Worm (Caenorhabditis elegans) whole organism, L4 larva: Measurements from ENCODE around the gene pes-9.

Source experiments
- D1046.2 ChIP-seq: fragments of 200-800 bp; sonication (Bioruptor generic); IDR thresholded peaks from 2 replicates; pipeline ENCODE4 v1.3.6; 2022; ENCODE audit warnings: missing genetic modification characterization, missing compliant biosample characterization
- F49E8.2 ChIP-seq: sonication (generic microtip); optimal IDR thresholded peaks from 2 replicates; lab custom pipeline; 2016; ENCODE audit warnings: missing compliant biosample characterization, mild to moderate bottlenecking, missing genetic modification characterization, borderline replicate concordance
- T20F7.1 ChIP-seq: fragments of 200-800 bp; sonication (Bioruptor generic); optimal IDR thresholded peaks from 2 replicates; lab custom pipeline; 2018; ENCODE audit warnings: mild to moderate bottlenecking, missing genetic modification characterization, missing compliant biosample characterization
- Y5F2A.4 ChIP-seq: fragments of 200-800 bp; sonication (Bioruptor generic); optimal IDR thresholded peaks from 2 replicates; lab custom pipeline; 2018; ENCODE audit warnings: mild to moderate bottlenecking, missing genetic modification characterization, missing compliant biosample characterization
- ama-1 ChIP-seq: fragments of 150-350 bp; optimal IDR thresholded peaks from 2 replicates; lab custom pipeline; 2014; ENCODE audit warnings: inconsistent platforms, mixed read lengths
- ceh-20 ChIP-seq: fragments of 200-800 bp; sonication (Bioruptor generic); IDR thresholded peaks from 2 replicates; pipeline ENCODE4 v1.3.6; 2022; ENCODE audit warnings: missing genetic modification reagents, missing genetic modification characterization, missing compliant biosample characterization
- ceh-28 ChIP-seq: fragments of 150-350 bp; optimal IDR thresholded peaks from 2 replicates; lab custom pipeline; 2014; ENCODE audit warnings: missing biosample characterization, missing genetic modification reagents, missing genetic modification characterization
- ceh-32 ChIP-seq: sonication (generic microtip); optimal IDR thresholded peaks from 2 replicates; lab custom pipeline; 2016; ENCODE audit warnings: mild to moderate bottlenecking, missing genetic modification characterization, missing compliant biosample characterization; ENCODE audit not compliant: poor library complexity
- ctbp-1 ChIP-seq: fragments of 200-800 bp; sonication (Bioruptor generic); IDR thresholded peaks from 2 replicates; pipeline ENCODE4 v1.3.6; 2022; ENCODE audit warnings: missing genetic modification reagents, missing genetic modification characterization, missing compliant biosample characterization
- duxl-1 ChIP-seq: sonication (generic microtip); optimal IDR thresholded peaks from 2 replicates; lab custom pipeline; 2016; ENCODE audit warnings: mild to moderate bottlenecking, missing genetic modification characterization, moderate library complexity, missing compliant biosample characterization; ENCODE audit not compliant: poor library complexity
- dve-1 ChIP-seq: sonication (generic microtip); optimal IDR thresholded peaks from 2 replicates; lab custom pipeline; 2017; ENCODE audit warnings: antibody characterized with exemption, mild to moderate bottlenecking, missing genetic modification characterization, missing compliant biosample characterization; ENCODE audit not compliant: insufficient read depth
- egl-43 ChIP-seq: fragments of 200-800 bp; sonication (Bioruptor generic); IDR thresholded peaks from 2 replicates; pipeline ENCODE4 v1.3.6; 2022; ENCODE audit warnings: missing genetic modification reagents, missing genetic modification characterization, missing compliant biosample characterization
- hmg-1.1 ChIP-seq: fragments of 200-800 bp; sonication (Bioruptor generic); IDR thresholded peaks from 2 replicates; pipeline ENCODE4 v1.3.6; 2022; ENCODE audit warnings: missing genetic modification reagents, missing genetic modification characterization, missing compliant biosample characterization
- lin-1 ChIP-seq: fragments of 200-800 bp; sonication (Bioruptor generic); IDR thresholded peaks from 2 replicates; pipeline ENCODE4 v1.3.6; 2022; ENCODE audit warnings: missing genetic modification reagents, missing genetic modification characterization, missing compliant biosample characterization
- lin-29 ChIP-seq: fragments of 200-800 bp; sonication (Bioruptor generic); IDR thresholded peaks from 2 replicates; pipeline ENCODE4 v1.3.6; 2022; ENCODE audit warnings: missing genetic modification reagents, missing genetic modification characterization, missing compliant biosample characterization
- lin-38 ChIP-seq: fragments of 200-800 bp; sonication (Bioruptor generic); IDR thresholded peaks from 2 replicates; pipeline ENCODE4 v1.3.6; 2022; ENCODE audit warnings: missing genetic modification reagents, missing genetic modification characterization, missing compliant biosample characterization
- lsy-2 ChIP-seq, 2 experiments: fragments of 150-350 bp in 1 of 2; sonication (generic microtip) in 1 of 2; optimal IDR thresholded peaks; 2 replicates each; lab custom pipeline; 2014 to 2017; ENCODE audit warnings: missing biosample characterization in 2 of 2, missing genetic modification characterization in 2 of 2
- madf-5 ChIP-seq, 2 experiments: fragments of 200-800 bp; sonication (Bioruptor generic); IDR thresholded peaks; 2 replicates each; pipeline ENCODE4 v1.3.6; 2022; ENCODE audit warnings: missing compliant biosample characterization in 2 of 2, missing genetic modification characterization in 2 of 2
- mdl-1 ChIP-seq, 2 experiments: fragments of 150-350 bp in 1 of 2; sonication (generic microtip) in 1 of 2; optimal IDR thresholded peaks; 2 replicates each; lab custom pipeline; 2014 to 2017; ENCODE audit warnings: missing biosample characterization in 2 of 2, missing genetic modification characterization in 2 of 2
- mep-1 ChIP-seq: fragments of 150-350 bp; sonication (generic microtip); optimal IDR thresholded peaks from 3 replicates; lab custom pipeline; 2014; ENCODE audit warnings: missing biosample characterization, missing genetic modification characterization
- mxl-3 ChIP-seq: fragments of 200-800 bp; sonication (Bioruptor generic); optimal IDR thresholded peaks from 2 replicates; lab custom pipeline; 2018; ENCODE audit warnings: mild to moderate bottlenecking, missing genetic modification characterization, missing compliant biosample characterization
- nhr-10 ChIP-seq: fragments of 150-350 bp; optimal IDR thresholded peaks from 2 replicates; lab custom pipeline; 2014; ENCODE audit warnings: missing biosample characterization, missing genetic modification characterization
- nhr-28 ChIP-seq: fragments of 150-350 bp; optimal IDR thresholded peaks from 2 replicates; lab custom pipeline; 2014; ENCODE audit warnings: missing biosample characterization, missing genetic modification characterization
- nhr-41 ChIP-seq: fragments of 200-800 bp; sonication (Bioruptor generic); IDR thresholded peaks from 2 replicates; pipeline ENCODE4 v1.3.6; 2022; ENCODE audit warnings: missing genetic modification reagents, missing genetic modification characterization, missing compliant biosample characterization
- nhr-48 ChIP-seq: sonication (generic microtip); optimal IDR thresholded peaks from 2 replicates; lab custom pipeline; 2016; ENCODE audit warnings: mild to moderate bottlenecking, missing genetic modification characterization, missing compliant biosample characterization
- nhr-77 ChIP-seq: fragments of 150-350 bp; optimal IDR thresholded peaks from 2 replicates; lab custom pipeline; 2014; ENCODE audit warnings: missing biosample characterization, missing genetic modification characterization
- set-16 ChIP-seq: fragments of 200-800 bp; sonication (Bioruptor generic); IDR thresholded peaks from 2 replicates; pipeline ENCODE4 v1.3.6; 2022; ENCODE audit warnings: missing genetic modification reagents, missing genetic modification characterization, missing compliant biosample characterization
- unc-130 ChIP-seq: sonication (generic microtip); optimal IDR thresholded peaks from 2 replicates; lab custom pipeline; 2016; ENCODE audit warnings: missing genetic modification reagents, missing genetic modification characterization, missing compliant biosample characterization
- unc-39 ChIP-seq: sonication (generic microtip); optimal IDR thresholded peaks from 2 replicates; lab custom pipeline; 2017; ENCODE audit warnings: missing biosample characterization, missing genetic modification characterization
- unc-62 ChIP-seq, 3 experiments: fragments of 150-350 bp in 1 of 3; sonication (generic microtip); optimal IDR thresholded peaks in 2 of 3; peaks in 1 of 3; 1 replicate in 1 of 3; 2 replicates in 2 of 3; lab custom pipeline; 2014 to 2017; ENCODE audit warnings: missing biosample characterization in 3 of 3, missing genetic modification characterization in 3 of 3, missing genetic modification reagents in 3 of 3, missing genotype in 1 of 3
- vab-7 ChIP-seq: fragments of 200-800 bp; sonication (Bioruptor generic); IDR thresholded peaks from 2 replicates; pipeline ENCODE4 v1.3.6; 2022; ENCODE audit warnings: missing genetic modification reagents, missing genetic modification characterization, missing compliant biosample characterization
- zfp-3 ChIP-seq: fragments of 200-800 bp; sonication (Bioruptor generic); conservative IDR thresholded peaks from 2 replicates; pipeline ENCODE4 v1.3.6; 2022; ENCODE audit warnings: missing genetic modification reagents, missing genetic modification characterization, missing compliant biosample characterization
- ztf-7 ChIP-seq: fragments of 150-350 bp; optimal IDR thresholded peaks from 2 replicates; lab custom pipeline; 2014; ENCODE audit warnings: missing biosample characterization, missing genetic modification characterization

The pes-9 gene

DNA sequence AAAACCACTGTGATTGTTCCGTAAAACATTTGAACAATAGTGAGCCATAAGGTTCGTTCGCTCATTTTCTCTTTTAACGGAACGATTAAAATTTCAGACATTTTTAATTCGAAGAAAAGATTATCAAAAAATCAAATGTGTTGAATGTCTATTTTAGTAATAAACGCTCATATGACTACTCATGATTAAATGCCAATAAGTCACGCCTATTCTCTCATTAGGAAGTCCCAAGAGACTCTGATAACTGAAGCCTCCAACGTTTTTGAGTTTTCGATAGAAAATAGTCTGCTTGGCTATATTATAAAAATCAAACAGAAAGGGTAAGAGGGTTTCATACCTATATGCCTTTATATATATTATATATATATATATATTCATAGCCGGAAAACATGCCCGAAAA lies 40.6 kb downstream of the pes-9 start, which contains the start of gene srg-47:
srg-47 (minus strand) TSS at position 101 of the 400 bp plus-strand sequence.
- TF ChIP-seq T20F7.1 (GFP tag; lab: Kevin White, UChicago) (no peak), zfp-3 (no peak), lin-1 (GFP tag; lab: Robert Waterston, UW) (no peak), nhr-10 (no peak), mxl-3 (GFP tag; lab: Kevin White, UChicago) (no peak), ama-1 (no peak), set-16 (GFP tag; lab: Robert Waterston, UW) (no peak), madf-5 (GFP tag; IDR thresholded peaks at IDR 0.05; lab: Robert Waterston, UW) (no peak), F49E8.2 (tag; lab: Kevin White, UChicago) (no peak), unc-39 (tag; lab: Kevin White, UChicago) (no peak), mdl-1 (tag; optimal IDR thresholded peaks at IDR 0.05; lab: Kevin White, UChicago) (no peak), dve-1 (tag; lab: Kevin White, UChicago) (no peak), duxl-1 (tag; lab: Kevin White, UChicago) (no peak)

DNA sequence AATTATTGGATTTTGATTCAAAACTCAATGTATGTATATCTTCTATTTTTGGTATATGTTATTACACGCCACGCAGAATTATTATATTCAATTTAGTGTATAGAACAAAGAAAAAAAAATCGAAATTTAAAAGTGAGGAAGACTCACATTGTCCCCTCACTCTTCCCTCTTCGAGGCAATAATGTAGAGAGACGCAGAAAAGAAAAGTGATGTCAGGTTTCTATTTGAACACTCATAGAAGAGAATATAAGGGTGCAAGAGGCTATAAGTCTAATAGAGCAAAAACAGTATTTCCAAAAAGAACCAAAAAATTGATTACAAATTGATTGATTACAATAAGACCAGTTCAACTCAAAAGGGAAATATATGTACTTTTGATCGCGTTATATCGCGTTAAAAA lies 48.3 kb downstream of the pes-9 start:
- TF ChIP-seq mxl-3 (GFP tag; lab: Kevin White, UChicago) (no peak), unc-62 (GFP tag; optimal IDR thresholded peaks at IDR 0.05 in 1 of 2; lab: Kevin White, UChicago) (peak in 1 of 2 experiments; percentile 63), unc-62 (tag; optimal IDR thresholded peaks at IDR 0.05; lab: Kevin White, UChicago) (no peak), nhr-28 (peak; percentile 6), egl-43 (GFP tag; lab: Robert Waterston, UW) (no peak)
- TF ChIP-seq, all 104 proteins: peak for 2

- TF ChIP-seq nhr-48 (tag; lab: Kevin White, UChicago) (no peak), ceh-20 (GFP tag; lab: Robert Waterston, UW) (no peak), ceh-32 (tag; lab: Kevin White, UChicago) (no peak), lsy-2 (tag; optimal IDR thresholded peaks at IDR 0.05; lab: Kevin White, UChicago) (no peak), vab-7 (no peak), D1046.2 (GFP tag; lab: Robert Waterston, UW) (no peak), nhr-41 (no peak), lin-29 (GFP tag; lab: Robert Waterston, UW) (no peak), hmg-1.1 (GFP tag; lab: Robert Waterston, UW) (no peak), nhr-77 (tag; lab: Kevin White, UChicago) (no peak), nhr-10 (no peak)
Measured at ce11 chrV:14546569-14546968, 50.3 kb downstream of the pes-9 start, which contains the start of gene C53A5.13. C53A5.13 (plus strand) TSS chrV:14546869.

ce11 chrV:14545816-14546283 lies 51.0 kb downstream of the pes-9 start, which contains the start of gene rike-1:
rike-1 (minus strand) TSS chrV:14545866.
- peak in 1 of 2 experiments; percentile 24 for TF ChIP-seq lsy-2 (tag; optimal IDR thresholded peaks at IDR 0.05; lab: Kevin White, UChicago)
- TF ChIP-seq ztf-7 (tag; lab: Kevin White, UChicago), result no peak
- TF ChIP-seq mep-1 (tag; lab: Kevin White, UChicago), result peak; percentile 3
- TF ChIP-seq Y5F2A.4 (GFP tag; lab: Kevin White, UChicago), result no peak
- peak; percentile 71 for TF ChIP-seq lin-38 (GFP tag; lab: Robert Waterston, UW)
- TF ChIP-seq ctbp-1, result no peak
- TF ChIP-seq ceh-28 (tag; lab: Kevin White, UChicago), result peak; percentile 28
- TF ChIP-seq unc-130, result peak; percentile 22
- TF ChIP-seq F49E8.2 (tag; lab: Kevin White, UChicago), result no peak
